Worm (Caenorhabditis elegans) whole organism, midembryonic: ENCODE measurements around the gene R11E3.2.

Source experiments
- cog-1 ChIP-seq: sonication (generic microtip); optimal IDR thresholded peaks from 2 replicates; lab custom pipeline; 2016; ENCODE audit warnings: missing genetic modification characterization, missing compliant biosample characterization
- flt-1 ChIP-seq: fragments of 200-800 bp; sonication (Bioruptor generic); IDR thresholded peaks from 2 replicates; pipeline ENCODE4 v1.3.6; 2022; ENCODE audit warnings: missing genetic modification characterization, missing compliant biosample characterization
- klf-2 ChIP-seq: fragments of 200-800 bp; sonication (Bioruptor generic); conservative IDR thresholded peaks from 2 replicates; pipeline ENCODE4 v1.3.6; 2022; ENCODE audit warnings: missing genetic modification reagents, missing genetic modification characterization, missing compliant biosample characterization
- tab-1 ChIP-seq: fragments of 200-800 bp; sonication (Bioruptor generic); IDR thresholded peaks from 2 replicates; pipeline ENCODE4 v1.3.6; 2022; ENCODE audit warnings: missing genetic modification characterization, missing compliant biosample characterization
- ztf-23 ChIP-seq: fragments of 200-800 bp; sonication (Bioruptor generic); IDR thresholded peaks from 2 replicates; pipeline ENCODE4 v1.3.6; 2022; ENCODE audit warnings: missing genetic modification reagents, missing genetic modification characterization, missing compliant biosample characterization

- TF ChIP-seq flt-1 (GFP tag; lab: Robert Waterston, UW) (peak; percentile 56; the same call in 1 of the 2 replicates), klf-2 (no peak), tab-1 (no peak), ztf-23 (GFP tag; lab: Robert Waterston, UW) (0 out of 2 replicates have a peak, but pooled peaks have one; percentile 30), cog-1 (no peak)
Measured at ce11 chrIV:4749155-4749554, 22.7 kb upstream of the R11E3.2 start.
